Worm (Caenorhabditis elegans) whole organism, mixed stage, embryonic: Measurements from ENCODE around the gene srh-104.

Experiments used
- M03D4.4 ChIP-seq: sonication (generic microtip); optimal IDR thresholded peaks from 2 replicates; lab custom pipeline; 2017; ENCODE audit warnings: mild to moderate bottlenecking, missing genetic modification characterization, missing compliant biosample characterization
- bed-3 ChIP-seq: fragments of 200-800 bp; sonication (Bioruptor generic); optimal IDR thresholded peaks from 3 replicates; lab custom pipeline; 2018; ENCODE audit warnings: mild to moderate bottlenecking, missing genetic modification characterization, moderate library complexity, missing compliant biosample characterization
- blmp-1 ChIP-seq: fragments of 150-350 bp; optimal IDR thresholded peaks from 2 replicates; lab custom pipeline; 2014; ENCODE audit warnings: missing biosample characterization, missing genetic modification characterization
- ceh-39 ChIP-seq: fragments of 150-350 bp; optimal IDR thresholded peaks from 2 replicates; lab custom pipeline; 2014; ENCODE audit warnings: missing biosample characterization, missing genetic modification characterization
- ceh-43 ChIP-seq: fragments of 200-800 bp; sonication (Bioruptor generic); optimal IDR thresholded peaks from 2 replicates; lab custom pipeline; 2018; ENCODE audit warnings: mild to moderate bottlenecking, missing genetic modification characterization, moderate library complexity, missing compliant biosample characterization
- ces-1 ChIP-seq: fragments of 150-350 bp; optimal IDR thresholded peaks from 2 replicates; lab custom pipeline; 2014; ENCODE audit warnings: missing biosample characterization, missing genetic modification reagents, missing genetic modification characterization
- cnd-1 ChIP-seq: fragments of 200-800 bp; sonication (Bioruptor generic); optimal IDR thresholded peaks from 2 replicates; lab custom pipeline; 2018; ENCODE audit warnings: mild to moderate bottlenecking, missing genetic modification characterization, missing compliant biosample characterization
- drap-1 ChIP-seq: fragments of 200-800 bp; sonication (Bioruptor generic); optimal IDR thresholded peaks from 3 replicates; lab custom pipeline; 2018; ENCODE audit warnings: mild to moderate bottlenecking, missing genetic modification characterization, missing compliant biosample characterization
- elt-1 ChIP-seq: sonication (generic microtip); optimal IDR thresholded peaks from 2 replicates; lab custom pipeline; 2017; ENCODE audit warnings: missing genetic modification characterization, mild to moderate bottlenecking, missing compliant biosample characterization, antibody characterized with exemption, moderate library complexity, borderline replicate concordance; ENCODE audit not compliant: insufficient read depth
- elt-3 ChIP-seq: fragments of 150-350 bp; optimal IDR thresholded peaks from 2 replicates; lab custom pipeline; 2014; ENCODE audit warnings: missing biosample characterization, missing genetic modification characterization
- flh-1 ChIP-seq: fragments of 200-800 bp; sonication (Bioruptor generic); optimal IDR thresholded peaks from 2 replicates; lab custom pipeline; 2018; ENCODE audit warnings: mild to moderate bottlenecking, missing genetic modification characterization, moderate library complexity, missing compliant biosample characterization
- ham-2 ChIP-seq: fragments of 200-800 bp; sonication (Bioruptor generic); optimal IDR thresholded peaks from 2 replicates; lab custom pipeline; 2018; ENCODE audit warnings: mild to moderate bottlenecking, missing genetic modification characterization, missing compliant biosample characterization
- lsy-2 ChIP-seq: fragments of 150-350 bp; optimal IDR thresholded peaks from 2 replicates; lab custom pipeline; 2014; ENCODE audit warnings: missing biosample characterization, missing genetic modification characterization
- mab-5 ChIP-seq: fragments of 150-350 bp; optimal IDR thresholded peaks from 2 replicates; lab custom pipeline; 2014; ENCODE audit warnings: missing biosample characterization, missing genetic modification characterization
- mep-1 ChIP-seq: fragments of 150-350 bp; optimal IDR thresholded peaks from 2 replicates; lab custom pipeline; 2017; ENCODE audit warnings: missing biosample characterization, missing genetic modification reagents, missing genetic modification characterization, inconsistent platforms
- nhr-237 ChIP-seq: fragments of 150-350 bp; optimal IDR thresholded peaks from 2 replicates; lab custom pipeline; 2014; ENCODE audit warnings: missing biosample characterization, missing genetic modification characterization
- nhr-28 ChIP-seq: fragments of 150-350 bp; optimal IDR thresholded peaks from 2 replicates; lab custom pipeline; 2014; ENCODE audit warnings: missing biosample characterization, missing genetic modification characterization
- nhr-76 ChIP-seq: sonication (generic microtip); optimal IDR thresholded peaks from 2 replicates; lab custom pipeline; 2017; ENCODE audit warnings: missing biosample characterization, missing genetic modification characterization
- pha-4 ChIP-seq: fragments of 150-350 bp; optimal IDR thresholded peaks from 2 replicates; lab custom pipeline; 2018; ENCODE audit warnings: missing biosample characterization, missing genetic modification reagents, missing genetic modification characterization
- sem-2 ChIP-seq: fragments of 200-800 bp; sonication (Bioruptor generic); optimal IDR thresholded peaks from 2 replicates; lab custom pipeline; 2018; ENCODE audit warnings: mild to moderate bottlenecking, missing genetic modification characterization, missing compliant biosample characterization
- snpc-4 ChIP-seq: fragments of 150-350 bp; optimal IDR thresholded peaks from 2 replicates; lab custom pipeline; 2014; ENCODE audit warnings: missing biosample characterization, missing genetic modification characterization
- sptf-1 ChIP-seq: sonication (generic microtip); optimal IDR thresholded peaks from 2 replicates; lab custom pipeline; 2017; ENCODE audit warnings: mild to moderate bottlenecking, missing genetic modification characterization, moderate library complexity, missing compliant biosample characterization
- tbx-8 ChIP-seq: fragments of 200-800 bp; sonication (Bioruptor generic); optimal IDR thresholded peaks from 2 replicates; lab custom pipeline; 2018; ENCODE audit warnings: mild to moderate bottlenecking, missing genetic modification characterization, moderate library complexity, missing compliant biosample characterization
- unc-62 ChIP-seq: fragments of 150-350 bp; optimal IDR thresholded peaks from 2 replicates; lab custom pipeline; 2014; ENCODE audit warnings: missing biosample characterization, missing genetic modification reagents, missing genetic modification characterization
- zip-8 ChIP-seq: fragments of 150-350 bp; optimal IDR thresholded peaks from 2 replicates; lab custom pipeline; 2014; ENCODE audit warnings: missing biosample characterization, missing genetic modification characterization
- ztf-11 ChIP-seq: fragments of 150-350 bp; optimal IDR thresholded peaks from 2 replicates; lab custom pipeline; 2014; ENCODE audit warnings: missing biosample characterization, missing genetic modification characterization

srh-104 gene

ce11 chrV:16198016-16198415, 46.0 kb downstream of the srh-104 start, which contains the start of gene F11A5.5:
Gene F11A5.5 (plus strand): TSS chrV:16198316.
- TF ChIP-seq lsy-2 (no peak), ces-1 (GFP tag; lab: Kevin White, UChicago) (no peak), nhr-28 (tag; lab: Kevin White, UChicago) (no peak), flh-1 (no peak), sptf-1 (tag; lab: Kevin White, UChicago) (no peak), elt-1 (no peak), unc-62 (GFP tag; lab: Kevin White, UChicago) (no peak), mep-1 (tag; lab: Kevin White, UChicago) (no peak), blmp-1 (tag; lab: Kevin White, UChicago) (no peak), nhr-76 (tag; lab: Kevin White, UChicago) (no peak), zip-8 (tag; lab: Kevin White, UChicago) (no peak), elt-3 (tag; lab: Kevin White, UChicago) (no peak), ceh-43 (no peak), cnd-1 (tag; lab: Kevin White, UChicago) (no peak), drap-1 (GFP tag; lab: Kevin White, UChicago) (no peak), ztf-11 (tag; lab: Kevin White, UChicago) (no peak), sem-2 (GFP tag; lab: Kevin White, UChicago) (no peak)

DNA sequence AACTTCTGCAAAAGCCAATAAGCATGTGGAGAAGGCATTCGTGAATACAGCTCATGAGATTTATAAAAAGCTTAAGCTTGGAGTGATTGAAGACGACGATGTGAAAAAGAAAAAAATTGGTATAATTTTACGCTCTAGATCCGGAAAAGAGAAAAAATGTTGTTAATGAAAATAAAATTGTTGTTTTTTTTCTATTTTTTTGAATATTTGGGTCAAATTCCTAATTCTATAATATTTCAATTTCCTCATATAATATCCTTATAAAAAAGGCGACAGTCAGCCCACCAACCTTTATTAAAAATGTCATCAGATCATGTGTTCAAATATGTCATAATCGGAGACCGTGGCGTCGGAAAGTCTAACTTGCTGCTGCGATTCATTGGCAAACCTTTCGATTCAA, 48.6 kb downstream of the srh-104 start, which contains the start of gene rabr-3:
Gene rabr-3 (plus strand): TSS at position 301 of the 400 bp plus-strand sequence.
- TF ChIP-seq snpc-4 = no peak
- TF ChIP-seq lsy-2 = no peak
- no peak for TF ChIP-seq blmp-1 (tag; lab: Kevin White, UChicago)
- TF ChIP-seq nhr-237 (tag; lab: Kevin White, UChicago) = no peak
- TF ChIP-seq sem-2 (GFP tag; lab: Kevin White, UChicago) = no peak
- TF ChIP-seq mab-5 (tag; lab: Kevin White, UChicago) = no peak
- no peak for TF ChIP-seq ces-1 (GFP tag; lab: Kevin White, UChicago)
- TF ChIP-seq cnd-1 (tag; lab: Kevin White, UChicago) = no peak
- no peak for TF ChIP-seq bed-3
- TF ChIP-seq ceh-39 = no peak
- TF ChIP-seq pha-4 (tag; lab: Kevin White, UChicago) = no peak
- no peak for TF ChIP-seq nhr-28 (tag; lab: Kevin White, UChicago)
- no peak for TF ChIP-seq elt-1
- no peak for TF ChIP-seq tbx-8 (GFP tag; lab: Kevin White, UChicago)
- TF ChIP-seq M03D4.4 (tag; lab: Kevin White, UChicago) = no peak
- no peak for TF ChIP-seq elt-3 (tag; lab: Kevin White, UChicago)
- TF ChIP-seq drap-1 (GFP tag; lab: Kevin White, UChicago) = no peak

DNA sequence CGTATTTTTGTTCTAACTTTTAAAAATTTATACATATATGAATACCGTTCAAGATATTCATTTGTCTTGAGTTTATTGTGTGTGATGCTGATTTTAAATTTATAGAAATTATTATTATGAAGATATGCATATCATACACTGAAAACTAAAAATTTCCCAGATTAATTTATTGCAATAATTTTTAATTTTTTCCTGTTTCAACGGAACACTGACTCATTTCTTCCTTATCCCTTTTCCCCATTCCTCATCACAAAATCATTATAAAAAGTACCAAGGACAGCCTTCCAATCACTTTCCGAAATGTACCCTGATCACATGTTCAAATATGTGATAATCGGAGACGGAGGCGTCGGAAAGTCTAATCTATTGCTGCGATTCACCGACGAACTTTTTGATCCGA, 49.3 kb downstream of the srh-104 start, which contains the start of gene rabr-4:
Gene rabr-4 (plus strand): TSS at position 301 of the 400 bp plus-strand sequence.
- TF ChIP-seq ham-2 (no peak), flh-1 (no peak), snpc-4 (no peak), nhr-28 (tag; lab: Kevin White, UChicago) (no peak), elt-1 (no peak)
